Worm (Caenorhabditis elegans) whole organism, L4 larva: ENCODE data around the gene Y67D8C.9.

Experiments
- daf-12 ChIP-seq: fragments of 150-350 bp; optimal IDR thresholded peaks from 2 replicates; lab custom pipeline; 2014; ENCODE audit warnings: missing biosample characterization, missing genetic modification reagents, missing genetic modification characterization
- jun-1 ChIP-seq: fragments of 150-350 bp; optimal IDR thresholded peaks from 2 replicates; lab custom pipeline; 2014; ENCODE audit warnings: missing biosample characterization, missing genetic modification reagents, missing genetic modification characterization
- lin-1 ChIP-seq: fragments of 200-800 bp; sonication (Bioruptor generic); IDR thresholded peaks from 2 replicates; pipeline ENCODE4 v1.3.6; 2022; ENCODE audit warnings: missing genetic modification reagents, missing genetic modification characterization, missing compliant biosample characterization
- lin-39 ChIP-seq: fragments of 150-350 bp; optimal IDR thresholded peaks from 2 replicates; lab custom pipeline; 2014; ENCODE audit warnings: missing biosample characterization, missing genetic modification reagents, missing genetic modification characterization
- nhr-10 ChIP-seq: fragments of 150-350 bp; optimal IDR thresholded peaks from 2 replicates; lab custom pipeline; 2014; ENCODE audit warnings: missing biosample characterization, missing genetic modification characterization
- nhr-237 ChIP-seq: sonication (generic microtip); optimal IDR thresholded peaks from 2 replicates; lab custom pipeline; 2017; ENCODE audit warnings: missing biosample characterization, missing genetic modification characterization
- nhr-28 ChIP-seq: fragments of 150-350 bp; optimal IDR thresholded peaks from 2 replicates; lab custom pipeline; 2014; ENCODE audit warnings: missing biosample characterization, missing genetic modification characterization
- nhr-77 ChIP-seq: fragments of 150-350 bp; optimal IDR thresholded peaks from 2 replicates; lab custom pipeline; 2014; ENCODE audit warnings: missing biosample characterization, missing genetic modification characterization
- spr-3 ChIP-seq: fragments of 200-800 bp; sonication (Bioruptor generic); optimal IDR thresholded peaks from 2 replicates; lab custom pipeline; 2018; ENCODE audit warnings: mild to moderate bottlenecking, missing genetic modification characterization, missing compliant biosample characterization
- unc-130 ChIP-seq: sonication (generic microtip); optimal IDR thresholded peaks from 2 replicates; lab custom pipeline; 2016; ENCODE audit warnings: missing genetic modification reagents, missing genetic modification characterization, missing compliant biosample characterization
- ztf-11 ChIP-seq: fragments of 150-350 bp; optimal IDR thresholded peaks from 2 replicates; lab custom pipeline; 2014; ENCODE audit warnings: missing biosample characterization, missing genetic modification characterization

DNA sequence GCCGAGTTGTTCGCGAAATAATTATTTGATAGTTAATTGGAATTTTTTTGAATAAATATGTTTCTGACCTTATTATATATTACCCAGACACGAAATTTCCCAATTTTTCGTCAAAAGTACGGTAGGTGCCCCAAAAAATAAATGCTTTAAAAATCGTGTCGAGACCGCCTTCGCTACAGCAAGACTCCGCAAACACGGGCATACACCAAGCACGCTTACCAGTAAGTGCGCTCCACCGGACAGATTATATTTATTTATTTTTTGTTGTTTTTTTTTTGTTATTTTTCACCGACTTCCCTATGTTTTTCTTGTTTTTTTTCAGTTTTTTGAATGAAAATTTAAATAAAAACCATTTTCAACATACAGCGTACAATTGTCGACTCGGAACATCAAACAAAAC lies 49.8 kb upstream of the Y67D8C.9 start:
- TF ChIP-seq jun-1 (tag; lab: Kevin White, UChicago) (no peak), spr-3 (GFP tag; lab: Kevin White, UChicago) (no peak), nhr-77 (tag; lab: Kevin White, UChicago) (no peak), lin-1 (no peak), unc-130 (GFP tag; lab: Kevin White, UChicago) (no peak), nhr-237 (tag; lab: Kevin White, UChicago) (no peak), daf-12 (tag; lab: Kevin White, UChicago) (no peak), nhr-28 (tag; lab: Kevin White, UChicago) (no peak), nhr-10 (tag; lab: Kevin White, UChicago) (no peak), lin-39 (tag; lab: Kevin White, UChicago) (no peak), ztf-11 (tag; lab: Kevin White, UChicago) (no peak)
